Fruit fly (Drosophila melanogaster) whole organism, prepupa: Measurements from ENCODE around the gene bdwf.

Experiments used
- CG10631 ChIP-seq: fragments of 200-800 bp; sonication (Bioruptor generic); optimal IDR thresholded peaks from 2 replicates; lab custom pipeline; 2016; ENCODE audit warnings: missing biosample characterization, missing genetic modification characterization
- CG11762 ChIP-seq: fragments of 200-800 bp; sonication (Bioruptor generic); optimal IDR thresholded peaks from 3 replicates; lab custom pipeline; 2016; ENCODE audit warnings: missing biosample characterization, missing genetic modification characterization; ENCODE audit not compliant: insufficient read depth
- CG1621 ChIP-seq: fragments of 200-800 bp; sonication (Bioruptor generic); optimal IDR thresholded peaks from 3 replicates; lab custom pipeline; 2018; ENCODE audit warnings: missing biosample characterization, mild to moderate bottlenecking, missing genetic modification characterization
- CG6163 ChIP-seq: fragments of 200-800 bp; sonication (Bioruptor generic); IDR thresholded peaks from 3 replicates; pipeline ENCODE4 v1.3.6; 2022; ENCODE audit warnings: missing biosample characterization, missing genetic modification characterization
- acj6 ChIP-seq: fragments of 200-800 bp; sonication (Bioruptor generic); optimal IDR thresholded peaks from 3 replicates; lab custom pipeline; 2016; ENCODE audit warnings: missing biosample characterization, missing genetic modification characterization
- lz ChIP-seq: fragments of 200-800 bp; sonication (Bioruptor generic); optimal IDR thresholded peaks from 3 replicates; lab custom pipeline; 2016; ENCODE audit warnings: missing biosample characterization, missing genetic modification characterization

DNA sequence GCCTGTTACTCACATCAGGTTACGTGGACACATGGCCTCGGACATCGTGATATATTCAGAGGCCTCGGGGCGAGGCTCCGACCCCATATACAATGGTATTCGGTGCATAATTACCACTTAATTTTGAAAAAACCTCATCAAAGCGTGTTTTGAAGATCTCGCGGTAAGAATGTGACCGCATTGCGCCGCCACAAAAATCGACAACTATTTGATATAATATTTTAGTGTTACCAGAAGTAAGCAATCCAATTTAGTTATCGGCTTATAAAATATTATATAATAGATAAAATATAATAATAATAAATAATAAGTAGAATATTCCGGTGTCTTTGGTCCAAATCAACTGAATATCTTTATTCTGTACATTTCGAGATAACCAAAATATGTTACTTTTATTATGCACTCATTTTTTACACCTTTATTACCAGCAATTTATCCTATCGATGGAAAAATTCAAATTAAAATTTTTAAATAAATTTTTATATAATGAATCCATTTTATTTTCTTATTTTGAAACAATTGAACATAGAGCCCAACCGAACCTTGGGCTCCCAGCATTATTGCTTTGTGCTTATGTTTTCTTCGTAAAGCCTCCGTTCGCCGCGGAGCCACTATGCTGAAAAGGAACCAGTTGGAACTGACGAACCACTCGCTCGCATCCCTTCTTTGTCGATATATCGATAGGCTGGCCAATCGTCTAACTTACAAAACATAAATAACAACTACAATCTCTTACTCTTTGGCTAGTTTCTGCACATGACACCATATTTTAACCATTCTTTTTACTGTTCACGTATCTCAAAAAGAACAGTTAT lies 2.7 kb downstream of the bdwf start, which contains the start of the genes CG18213 and Trm7-32:
- TF ChIP-seq CG11762 (GFP tag; lab: Kevin White, UChicago) (no peak), acj6 (GFP tag; lab: Kevin White, UChicago) (no peak), CG1621 (tag; lab: Kevin White, UChicago) (no peak), CG6163 (GFP tag; lab: Robert Waterston, UW) (no peak), CG10631 (GFP tag; lab: Kevin White, UChicago) (peak; percentile 38), lz (GFP tag; lab: Kevin White, UChicago) (no peak)
